1 fruit fly cellular context compared by ENCODE assay signal in genomic region chr3R:23669401-23670216, dm6.
TF ChIP-seq lines count a peak whose summit lies in the region.

Gene CG31145, minus strand, starts transcription at chr3R:23669659.

TF ChIP-seq in whole organism, embryonic, 481 proteins besides CTCF, POLR2A, EP300 and RAD21 (continued from another document and continues in another):
- TF ChIP-seq mam (GFP tag; optimal IDR thresholded peaks at IDR 0.05; lab: Kevin White, UChicago): peak; percentile 100
- peak; percentile 100 for TF ChIP-seq Oli (tag; optimal IDR thresholded peaks at IDR 0.05; lab: Kevin White, UChicago)
- TF ChIP-seq Sox100B (GFP tag; optimal IDR thresholded peaks at IDR 0.05; lab: Kevin White, UChicago): peak; percentile 100
- peak; percentile 100 for TF ChIP-seq dysf (GFP tag; IDR thresholded peaks at IDR 0.05; lab: Robert Waterston, UW)
- TF ChIP-seq ac (GFP tag; optimal IDR thresholded peaks at IDR 0.05; lab: Kevin White, UChicago): peak; percentile 96
- TF ChIP-seq da (GFP tag; optimal IDR thresholded peaks at IDR 0.05; lab: Kevin White, UChicago): peak; percentile 99
- TF ChIP-seq CG1233 (GFP tag; optimal IDR thresholded peaks at IDR 0.05; lab: Kevin White, UChicago): peak; percentile 99
- peak; percentile 99 for TF ChIP-seq kay (GFP tag; optimal IDR thresholded peaks at IDR 0.05; lab: Kevin White, UChicago)
- peak; percentile 99 for TF ChIP-seq scrt (GFP tag; optimal IDR thresholded peaks at IDR 0.05; lab: Kevin White, UChicago)
- peak; percentile 98 for TF ChIP-seq D19A (tag; optimal IDR thresholded peaks at IDR 0.05; lab: Kevin White, UChicago)
- peak; percentile 90 for TF ChIP-seq CG15073 (GFP tag; optimal IDR thresholded peaks at IDR 0.05; lab: Kevin White, UChicago)
- peak; percentile 94 for TF ChIP-seq dati (GFP tag; IDR thresholded peaks at IDR 0.05; lab: Robert Waterston, UW)
- peak; percentile 99 for TF ChIP-seq CG9817 (tag; optimal IDR thresholded peaks at IDR 0.05; lab: Kevin White, UChicago)
- TF ChIP-seq dmrt99B (tag; optimal IDR thresholded peaks at IDR 0.05; lab: Kevin White, UChicago): peak; percentile 100
- peak; percentile 99 for TF ChIP-seq Fer2 (tag; optimal IDR thresholded peaks at IDR 0.05; lab: Kevin White, UChicago)
- peak; percentile 100 for TF ChIP-seq CG17359 (tag; optimal IDR thresholded peaks at IDR 0.05; lab: Kevin White, UChicago)
- peak; percentile 99 for TF ChIP-seq NC2β (GFP tag; optimal IDR thresholded peaks at IDR 0.05; lab: Kevin White, UChicago)
- TF ChIP-seq stwl (tag; optimal IDR thresholded peaks at IDR 0.05; lab: Kevin White, UChicago): peak; percentile 31
- peak; percentile 100 for TF ChIP-seq CG12391 (tag; optimal IDR thresholded peaks at IDR 0.05; lab: Kevin White, UChicago)
- no peak for TF ChIP-seq inv (GFP tag; IDR thresholded peaks at IDR 0.05; lab: Robert Waterston, UW; ENCODE audit: partially characterized antibody)
- TF ChIP-seq CG14441 (GFP tag; IDR thresholded peaks at IDR 0.05; lab: Robert Waterston, UW): peak; percentile 99
- no peak for TF ChIP-seq hth (optimal IDR thresholded peaks at IDR 0.05; lab: Kevin White, UChicago)
- peak; percentile 99 for TF ChIP-seq pb (GFP tag; optimal IDR thresholded peaks at IDR 0.05; lab: Kevin White, UChicago)
- peak; percentile 96 for TF ChIP-seq CG10431 (GFP tag; optimal IDR thresholded peaks at IDR 0.05; lab: Kevin White, UChicago)
- TF ChIP-seq CG6683 (GFP tag; optimal IDR thresholded peaks at IDR 0.05; lab: Kevin White, UChicago): peak; percentile 99
- TF ChIP-seq eyg (GFP tag; optimal IDR thresholded peaks at IDR 0.05; lab: Kevin White, UChicago): peak; percentile 99
- TF ChIP-seq bab2 (GFP tag; optimal IDR thresholded peaks at IDR 0.05; lab: Kevin White, UChicago): peak; percentile 100
- peak; percentile 100 for TF ChIP-seq CG4424 (GFP tag; optimal IDR thresholded peaks at IDR 0.05; lab: Kevin White, UChicago)
- TF ChIP-seq CG8765 (GFP tag; IDR thresholded peaks at IDR 0.05; lab: Robert Waterston, UW): peak; percentile 93
- peak; percentile 87 for TF ChIP-seq Elba2 (GFP tag; optimal IDR thresholded peaks at IDR 0.05; lab: Kevin White, UChicago)
- TF ChIP-seq dm (GFP tag; optimal IDR thresholded peaks at IDR 0.05; lab: Kevin White, UChicago): peak; percentile 99
- no peak for TF ChIP-seq CG2129 (GFP tag; IDR thresholded peaks at IDR 0.05; lab: Robert Waterston, UW; ENCODE audit: partially characterized antibody)
- TF ChIP-seq Hey (tag; optimal IDR thresholded peaks at IDR 0.05; lab: Kevin White, UChicago): peak; percentile 96
- TF ChIP-seq aop (GFP tag; IDR thresholded peaks at IDR 0.05; lab: Robert Waterston, UW): peak; percentile 86
- TF ChIP-seq chm (GFP tag; IDR thresholded peaks at IDR 0.05; lab: Robert Waterston, UW): peak; percentile 95
- peak; percentile 86 for TF ChIP-seq CG7928 (GFP tag; optimal IDR thresholded peaks at IDR 0.05; lab: Kevin White, UChicago)
- peak; percentile 98 for TF ChIP-seq fd64A (GFP tag; optimal IDR thresholded peaks at IDR 0.05; lab: Kevin White, UChicago)
- TF ChIP-seq CG3838 (GFP tag; optimal IDR thresholded peaks at IDR 0.05; lab: Kevin White, UChicago): peak; percentile 96
- TF ChIP-seq al (GFP tag; IDR thresholded peaks at IDR 0.05; lab: Robert Waterston, UW): peak; percentile 99
- peak; percentile 100 for TF ChIP-seq Fer1 (GFP tag; optimal IDR thresholded peaks at IDR 0.05; lab: Kevin White, UChicago)
- TF ChIP-seq phol (tag; optimal IDR thresholded peaks at IDR 0.05; lab: Kevin White, UChicago): peak; percentile 99
- peak; percentile 98 for TF ChIP-seq CG1603 (tag; optimal IDR thresholded peaks at IDR 0.05; lab: Kevin White, UChicago)
- TF ChIP-seq onecut (GFP tag; IDR thresholded peaks at IDR 0.05; lab: Robert Waterston, UW): peak; percentile 97
- peak; percentile 93 for TF ChIP-seq Nf-YC (tag; optimal IDR thresholded peaks at IDR 0.05; lab: Kevin White, UChicago)
- TF ChIP-seq Myb (GFP tag; optimal IDR thresholded peaks at IDR 0.05; lab: Kevin White, UChicago): peak; percentile 96
- TF ChIP-seq crol (GFP tag; IDR thresholded peaks at IDR 0.05; lab: Robert Waterston, UW): peak; percentile 73
- peak; percentile 99 for TF ChIP-seq jigr1 (GFP tag; IDR thresholded peaks at IDR 0.05; lab: Robert Waterston, UW)
- TF ChIP-seq CG2875 (GFP tag; optimal IDR thresholded peaks at IDR 0.05; lab: Kevin White, UChicago): peak; percentile 99
- peak; percentile 73 for TF ChIP-seq Bgb (GFP tag; IDR thresholded peaks at IDR 0.05; lab: Robert Waterston, UW; ENCODE audit: partially characterized antibody)
- TF ChIP-seq gem (tag; optimal IDR thresholded peaks at IDR 0.05; lab: Kevin White, UChicago): peak; percentile 100
- peak; percentile 99 for TF ChIP-seq Dbx (GFP tag; IDR thresholded peaks at IDR 0.05; lab: Robert Waterston, UW)
- TF ChIP-seq gt (GFP tag; IDR thresholded peaks at IDR 0.05; lab: Robert Waterston, UW): peak; percentile 97
- TF ChIP-seq ham (GFP tag; IDR thresholded peaks at IDR 0.05; lab: Robert Waterston, UW): peak; percentile 99
- TF ChIP-seq CG12219 (GFP tag; optimal IDR thresholded peaks at IDR 0.05; lab: Kevin White, UChicago): peak; percentile 99
- peak; percentile 100 for TF ChIP-seq CHES-1-like (GFP tag; optimal IDR thresholded peaks at IDR 0.05; lab: Kevin White, UChicago)
- TF ChIP-seq h (optimal IDR thresholded peaks at IDR 0.05; lab: Kevin White, UChicago): no peak
- TF ChIP-seq Neu2 (GFP tag; optimal IDR thresholded peaks at IDR 0.05; lab: Kevin White, UChicago; ENCODE audit: borderline replicate concordance): peak; percentile 97
- TF ChIP-seq CG4617 (GFP tag; optimal IDR thresholded peaks at IDR 0.05; lab: Kevin White, UChicago; ENCODE audit: borderline replicate concordance): peak; percentile 99
- no peak for TF ChIP-seq CG6791 (GFP tag; IDR thresholded peaks at IDR 0.05; lab: Robert Waterston, UW; ENCODE audit: partially characterized antibody)
- TF ChIP-seq CG12769 (tag; optimal IDR thresholded peaks at IDR 0.05; lab: Kevin White, UChicago): peak; percentile 99
- peak; percentile 98 for TF ChIP-seq Hmx (GFP tag; optimal IDR thresholded peaks at IDR 0.05; lab: Kevin White, UChicago)
- TF ChIP-seq fru (optimal IDR thresholded peaks at IDR 0.05; lab: Kevin White, UChicago): no peak
- TF ChIP-seq ATbp (GFP tag; optimal IDR thresholded peaks at IDR 0.05; lab: Kevin White, UChicago): peak; percentile 100
- TF ChIP-seq row (GFP tag; IDR thresholded peaks at IDR 0.05; lab: Robert Waterston, UW): peak; percentile 99
- TF ChIP-seq CG4820 (GFP tag; optimal IDR thresholded peaks at IDR 0.05; lab: Kevin White, UChicago): peak; percentile 99
- TF ChIP-seq ab (GFP tag; optimal IDR thresholded peaks at IDR 0.05; lab: Kevin White, UChicago): peak; percentile 99
- peak; percentile 99 for TF ChIP-seq CG1602 (GFP tag; optimal IDR thresholded peaks at IDR 0.05; lab: Kevin White, UChicago)
- peak; percentile 99 for TF ChIP-seq CG32772 (GFP tag; IDR thresholded peaks at IDR 0.05; lab: Robert Waterston, UW)
- TF ChIP-seq CG4360 (GFP tag; IDR thresholded peaks at IDR 0.05; lab: Robert Waterston, UW): peak; percentile 88
- peak; percentile 92 for TF ChIP-seq Deaf1 (tag; optimal IDR thresholded peaks at IDR 0.05; lab: Kevin White, UChicago)
- peak; percentile 99 for TF ChIP-seq maf-S (GFP tag; optimal IDR thresholded peaks at IDR 0.05; lab: Kevin White, UChicago)
- TF ChIP-seq CG6854 (GFP tag; optimal IDR thresholded peaks at IDR 0.05; lab: Kevin White, UChicago): peak; percentile 99
- peak; percentile 100 for TF ChIP-seq lmd (GFP tag; IDR thresholded peaks at IDR 0.05; lab: Robert Waterston, UW)
- peak; percentile 90 for TF ChIP-seq ftz-f1 (GFP tag; optimal IDR thresholded peaks at IDR 0.05; lab: Kevin White, UChicago)
- peak; percentile 99 for TF ChIP-seq tin (GFP tag; optimal IDR thresholded peaks at IDR 0.05; lab: Kevin White, UChicago)
- peak; percentile 99 for TF ChIP-seq btn (GFP tag; optimal IDR thresholded peaks at IDR 0.05; lab: Kevin White, UChicago)
- TF ChIP-seq CG34376 (GFP tag; optimal IDR thresholded peaks at IDR 0.05; lab: Kevin White, UChicago): peak; percentile 99
- TF ChIP-seq CG1792 (GFP tag; optimal IDR thresholded peaks at IDR 0.05; lab: Kevin White, UChicago): peak; percentile 99
- TF ChIP-seq twi (tag; optimal IDR thresholded peaks at IDR 0.05; lab: Kevin White, UChicago): peak; percentile 98
- TF ChIP-seq Abd-B (GFP tag; optimal IDR thresholded peaks at IDR 0.05; lab: Kevin White, UChicago): peak; percentile 100
- TF ChIP-seq CG13296 (GFP tag; optimal IDR thresholded peaks at IDR 0.05; lab: Kevin White, UChicago): peak; percentile 99
- TF ChIP-seq CG10462 (GFP tag; optimal IDR thresholded peaks at IDR 0.05; lab: Kevin White, UChicago): peak; percentile 99
- peak; percentile 94 for TF ChIP-seq dmrt11E (tag; optimal IDR thresholded peaks at IDR 0.05; lab: Kevin White, UChicago)
- peak; percentile 98 for TF ChIP-seq zen (tag; optimal IDR thresholded peaks at IDR 0.05; lab: Kevin White, UChicago)
- peak; percentile 100 for TF ChIP-seq lab (GFP tag; optimal IDR thresholded peaks at IDR 0.05; lab: Kevin White, UChicago)
- TF ChIP-seq CG14667 (GFP tag; IDR thresholded peaks at IDR 0.05; lab: Robert Waterston, UW): peak; percentile 98
- peak; percentile 100 for TF ChIP-seq Ssrp (tag; optimal IDR thresholded peaks at IDR 0.05; lab: Kevin White, UChicago)
- TF ChIP-seq wor (GFP tag; IDR thresholded peaks at IDR 0.05; lab: Robert Waterston, UW): peak; percentile 99
- peak; percentile 99 for TF ChIP-seq CG12236 (GFP tag; optimal IDR thresholded peaks at IDR 0.05; lab: Kevin White, UChicago)
- peak; percentile 99 for TF ChIP-seq CG18262 (tag; optimal IDR thresholded peaks at IDR 0.05; lab: Kevin White, UChicago)
- TF ChIP-seq gcm2 (GFP tag; optimal IDR thresholded peaks at IDR 0.05; lab: Kevin White, UChicago): peak; percentile 100
- TF ChIP-seq salm (tag; optimal IDR thresholded peaks at IDR 0.05; lab: Kevin White, UChicago): peak; percentile 99
- TF ChIP-seq CG15514 (GFP tag; optimal IDR thresholded peaks at IDR 0.05; lab: Kevin White, UChicago): peak; percentile 96
- peak; percentile 99 for TF ChIP-seq so (GFP tag; IDR thresholded peaks at IDR 0.05; lab: Robert Waterston, UW)
- TF ChIP-seq her (GFP tag; optimal IDR thresholded peaks at IDR 0.05; lab: Kevin White, UChicago): peak; percentile 98
- peak; percentile 96 for TF ChIP-seq CG2202 (tag; optimal IDR thresholded peaks at IDR 0.05; lab: Kevin White, UChicago)
- TF ChIP-seq Rx (GFP tag; IDR thresholded peaks at IDR 0.05; lab: Robert Waterston, UW): peak; percentile 98
- TF ChIP-seq CG18764 (GFP tag; optimal IDR thresholded peaks at IDR 0.05; lab: Kevin White, UChicago): peak; percentile 99
- peak; percentile 84 for TF ChIP-seq Sry-δ (GFP tag; optimal IDR thresholded peaks at IDR 0.05; lab: Kevin White, UChicago)
- peak; percentile 99 for TF ChIP-seq Aef1 (GFP tag; IDR thresholded peaks at IDR 0.05; lab: Robert Waterston, UW)
- TF ChIP-seq lilli (GFP tag; optimal IDR thresholded peaks at IDR 0.05; lab: Kevin White, UChicago): peak; percentile 100
- TF ChIP-seq wek (GFP tag; optimal IDR thresholded peaks at IDR 0.05; lab: Kevin White, UChicago): peak; percentile 93
- TF ChIP-seq ind (GFP tag; optimal IDR thresholded peaks at IDR 0.05; lab: Kevin White, UChicago): peak; percentile 100
- peak; percentile 99 for TF ChIP-seq esg (GFP tag; conservative IDR thresholded peaks at IDR 0.05; lab: Robert Waterston, UW)
- peak; percentile 99 for TF ChIP-seq CG1529 (GFP tag; optimal IDR thresholded peaks at IDR 0.05; lab: Kevin White, UChicago)
- TF ChIP-seq gcm (GFP tag; optimal IDR thresholded peaks at IDR 0.05; lab: Kevin White, UChicago): peak; percentile 99
- peak; percentile 93 for TF ChIP-seq CG15696 (tag; optimal IDR thresholded peaks at IDR 0.05; lab: Kevin White, UChicago)
- peak; percentile 99 for TF ChIP-seq CG10543 (GFP tag; optimal IDR thresholded peaks at IDR 0.05; lab: Kevin White, UChicago)
- peak; percentile 97 for TF ChIP-seq Adf1 (GFP tag; IDR thresholded peaks at IDR 0.05; lab: Robert Waterston, UW)
- TF ChIP-seq ttk (GFP tag; IDR thresholded peaks at IDR 0.05; lab: Robert Waterston, UW): peak; percentile 99
- TF ChIP-seq knrl (GFP tag; IDR thresholded peaks at IDR 0.05; lab: Robert Waterston, UW; ENCODE audit: partially characterized antibody): peak; percentile 37; the same call in 1 of the 3 replicates
- TF ChIP-seq lov (optimal IDR thresholded peaks at IDR 0.05; lab: Kevin White, UChicago): no peak
- TF ChIP-seq lov (GFP tag; IDR thresholded peaks at IDR 0.05; lab: Robert Waterston, UW): peak; percentile 94
- TF ChIP-seq CG10209 (GFP tag; optimal IDR thresholded peaks at IDR 0.05; lab: Kevin White, UChicago): peak; percentile 100
- TF ChIP-seq CG11247 (GFP tag; IDR thresholded peaks at IDR 0.05; lab: Robert Waterston, UW): peak; percentile 98
- peak; percentile 97 for TF ChIP-seq Taf1 (GFP tag; IDR thresholded peaks at IDR 0.05; lab: Robert Waterston, UW)
- peak; percentile 100 for TF ChIP-seq CG13775 (GFP tag; optimal IDR thresholded peaks at IDR 0.05; lab: Kevin White, UChicago)
- peak; percentile 98 for TF ChIP-seq Lim3 (GFP tag; IDR thresholded peaks at IDR 0.05; lab: Robert Waterston, UW)
- no peak for TF ChIP-seq usp (GFP tag; optimal IDR thresholded peaks at IDR 0.05; lab: Kevin White, UChicago)
- peak; percentile 99 for TF ChIP-seq BtbVII (GFP tag; optimal IDR thresholded peaks at IDR 0.05; lab: Kevin White, UChicago)
- TF ChIP-seq CG2678 (tag; optimal IDR thresholded peaks at IDR 0.05; lab: Kevin White, UChicago): peak; percentile 100
- TF ChIP-seq oc (tag; optimal IDR thresholded peaks at IDR 0.05; lab: Kevin White, UChicago): peak; percentile 99
- no peak for TF ChIP-seq yki (optimal IDR thresholded peaks at IDR 0.05; lab: Kevin White, UChicago)
- peak; percentile 98 for TF ChIP-seq H15 (GFP tag; IDR thresholded peaks at IDR 0.05; lab: Robert Waterston, UW)
- TF ChIP-seq CrebB (tag; optimal IDR thresholded peaks at IDR 0.05; lab: Kevin White, UChicago): peak; percentile 98
- TF ChIP-seq sens-2 (GFP tag; IDR thresholded peaks at IDR 0.05; lab: Robert Waterston, UW): peak; percentile 95
- TF ChIP-seq emc (GFP tag; optimal IDR thresholded peaks at IDR 0.05; lab: Kevin White, UChicago): peak; percentile 99
- TF ChIP-seq Lpt (GFP tag; optimal IDR thresholded peaks at IDR 0.05; lab: Kevin White, UChicago): no peak
- peak; percentile 76 to 83 for TF ChIP-seq insv (GFP tag; optimal IDR thresholded peaks at IDR 0.05; lab: Kevin White, UChicago)
- TF ChIP-seq tup (GFP tag; optimal IDR thresholded peaks at IDR 0.05; lab: Kevin White, UChicago): peak; percentile 99
- peak; percentile 99 for TF ChIP-seq run (tag; optimal IDR thresholded peaks at IDR 0.05; lab: Kevin White, UChicago)
- peak; percentile 41 for TF ChIP-seq gfzf (GFP tag; optimal IDR thresholded peaks at IDR 0.05; lab: Kevin White, UChicago)
